Worm (Caenorhabditis elegans): Measurements from ENCODE around the gene C03E10.1.

DNA sequence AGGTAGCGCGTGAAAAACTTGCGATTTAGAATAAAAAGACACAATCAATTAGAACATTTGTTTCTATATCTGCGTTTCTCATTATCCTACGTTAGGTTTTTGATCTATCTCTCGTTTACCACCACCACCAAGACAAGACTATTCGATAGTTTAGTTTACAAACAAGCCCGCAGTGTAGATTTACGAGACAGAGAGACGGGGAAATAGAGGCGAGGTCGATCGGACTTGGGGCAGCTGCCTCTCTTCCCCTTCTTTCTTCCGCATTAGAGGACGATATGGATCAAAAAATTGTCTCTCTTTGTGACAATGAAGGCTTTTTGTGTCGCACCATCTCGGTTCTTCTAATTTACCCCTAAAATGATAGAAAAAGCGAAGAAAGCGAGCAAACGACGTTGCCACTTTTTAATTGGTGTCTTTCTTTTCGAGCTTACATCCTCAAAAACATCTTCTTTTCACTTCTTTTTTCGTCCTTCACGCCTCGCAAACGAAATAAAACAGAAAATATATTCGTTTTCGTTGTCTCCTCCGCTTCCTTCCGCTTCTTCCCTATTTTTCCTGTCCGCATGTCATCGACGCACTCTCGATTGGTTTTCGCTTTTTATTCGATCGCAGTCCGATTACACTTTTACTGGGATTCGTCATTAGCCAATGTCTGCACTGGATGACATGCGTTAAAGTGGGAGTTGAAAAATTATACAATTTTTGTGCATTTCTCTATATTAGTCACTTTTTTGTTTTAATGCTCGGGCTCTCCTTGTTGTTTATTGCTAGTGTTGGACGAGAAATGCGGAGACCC, 9.4 kb upstream of the C03E10.1 start:
- TF ChIP-seq B0310.2 (tag; optimal IDR thresholded peaks at IDR 0.05) (no peak), pes-1 (GFP tag; IDR thresholded peaks at IDR 0.05) (no peak), ama-1 (optimal IDR thresholded peaks at IDR 0.05) (no peak), flt-1 (GFP tag; IDR thresholded peaks at IDR 0.05) (no peak), tbx-11 (GFP tag; IDR thresholded peaks at IDR 0.05) (no peak), tra-4 (tag; optimal IDR thresholded peaks at IDR 0.05) (no peak)
